Fruit fly (Drosophila melanogaster): ENCODE data around the gene Saf-B.

The Saf-B gene

DNA sequence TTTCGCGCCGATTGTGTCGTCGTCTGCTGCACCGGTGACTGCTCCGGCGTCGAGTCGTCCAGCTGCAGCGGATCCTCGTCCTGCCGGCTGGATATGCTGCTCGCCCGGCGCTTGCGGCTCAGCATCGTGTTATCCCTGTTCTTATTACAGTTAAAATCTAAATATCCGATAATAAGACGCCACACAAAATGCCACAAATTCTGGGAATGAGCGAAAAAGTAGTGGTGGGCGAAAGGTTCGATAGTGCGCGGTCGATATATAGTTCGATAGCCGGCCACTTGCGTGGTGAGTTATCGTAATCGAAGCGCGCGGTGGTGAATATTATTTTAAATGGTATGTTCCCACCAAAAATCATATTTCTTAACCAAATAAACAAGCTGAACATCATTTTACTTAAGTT, 12.2 kb upstream of the Saf-B start, which contains the start of gene polybromo (continued):
- TF ChIP-seq otp (GFP tag; IDR thresholded peaks at IDR 0.05) (no peak), CTCF (GFP tag; optimal IDR thresholded peaks at IDR 0.05) (peak; percentile 21), Sin3A (optimal IDR thresholded peaks at IDR 0.05) (peak; percentile 59), Bgb (GFP tag; IDR thresholded peaks at IDR 0.05; ENCODE audit: partially characterized antibody) (peak; percentile 90), CG32772 (GFP tag; IDR thresholded peaks at IDR 0.05) (no peak), CG14441 (GFP tag; IDR thresholded peaks at IDR 0.05) (no peak), CG8388 (GFP tag; optimal IDR thresholded peaks at IDR 0.05) (no peak), Opbp (GFP tag; IDR thresholded peaks at IDR 0.05; ENCODE audit: partially characterized antibody) (peak; percentile 87), Dp (GFP tag; optimal IDR thresholded peaks at IDR 0.05) (peak; percentile 90), trh (GFP tag; optimal IDR thresholded peaks at IDR 0.05) (no peak), CG18619 (GFP tag; optimal IDR thresholded peaks at IDR 0.05) (no peak), danr (GFP tag; IDR thresholded peaks at IDR 0.05) (no peak), bbx (GFP tag; IDR thresholded peaks at IDR 0.05; ENCODE audit: partially characterized antibody) (peak; percentile 92), row (GFP tag; IDR thresholded peaks at IDR 0.05) (peak; percentile 42; the same call in 2 of the 3 replicates), amos (GFP tag; IDR thresholded peaks at IDR 0.05; ENCODE audit: partially characterized antibody) (peak; percentile 89), ato (GFP tag; IDR thresholded peaks at IDR 0.05; ENCODE audit: partially characterized antibody) (peak; percentile 84), CG17802 (tag; optimal IDR thresholded peaks at IDR 0.05) (no peak), CG13775 (GFP tag; optimal IDR thresholded peaks at IDR 0.05) (no peak), zfh2 (GFP tag; optimal IDR thresholded peaks at IDR 0.05) (no peak), C15 (GFP tag; IDR thresholded peaks at IDR 0.05) (no peak), ro (GFP tag; IDR thresholded peaks at IDR 0.05) (no peak), jumu (GFP tag; optimal IDR thresholded peaks at IDR 0.05) (peak; percentile 30), CG17359 (tag; optimal IDR thresholded peaks at IDR 0.05) (no peak), caup (GFP tag; optimal IDR thresholded peaks at IDR 0.05; ENCODE audit: severe bottlenecking) (no peak), esg (GFP tag; conservative IDR thresholded peaks at IDR 0.05) (no peak), CkIIα-i1 (GFP tag; IDR thresholded peaks at IDR 0.05) (no peak), CG15514 (GFP tag; optimal IDR thresholded peaks at IDR 0.05) (peak; percentile 77), pan (optimal IDR thresholded peaks at IDR 0.05) (no peak), pan (GFP tag; optimal IDR thresholded peaks at IDR 0.05 in 1 of 2, IDR thresholded peaks at IDR 0.05 in 1 of 2) (no peak), CG18764 (GFP tag; optimal IDR thresholded peaks at IDR 0.05) (no peak), Dad (GFP tag; optimal IDR thresholded peaks at IDR 0.05) (no peak), CG3995 (GFP tag; optimal IDR thresholded peaks at IDR 0.05) (no peak), sqz (GFP tag; optimal IDR thresholded peaks at IDR 0.05) (no peak), dmrt99B (tag; optimal IDR thresholded peaks at IDR 0.05) (no peak), disco-r (GFP tag; optimal IDR thresholded peaks at IDR 0.05) (no peak), ase (GFP tag; IDR thresholded peaks at IDR 0.05) (no peak), B-H2 (GFP tag; optimal IDR thresholded peaks at IDR 0.05) (no peak), toy (GFP tag; IDR thresholded peaks at IDR 0.05) (no peak), CG3065 (GFP tag; optimal IDR thresholded peaks at IDR 0.05) (no peak), MESR4 (GFP tag; optimal IDR thresholded peaks at IDR 0.05) (peak; percentile 76), Fer1 (GFP tag; optimal IDR thresholded peaks at IDR 0.05) (peak; percentile 13), MTF-1 (GFP tag; optimal IDR thresholded peaks at IDR 0.05; ENCODE audit: borderline replicate concordance) (no peak), CG12219 (GFP tag; optimal IDR thresholded peaks at IDR 0.05) (no peak), CG33213 (GFP tag; optimal IDR thresholded peaks at IDR 0.05) (peak; percentile 25), CG18599 (GFP tag; optimal IDR thresholded peaks at IDR 0.05) (no peak), CG2199 (GFP tag; IDR thresholded peaks at IDR 0.05) (no peak), CG34422 (GFP tag; IDR thresholded peaks at IDR 0.05) (peak; percentile 84), Ets65A (GFP tag) (no peak), YL-1 (GFP tag; optimal IDR thresholded peaks at IDR 0.05) (peak; percentile 67), Nf-YB (GFP tag; optimal IDR thresholded peaks at IDR 0.05) (no peak), Myb (GFP tag; optimal IDR thresholded peaks at IDR 0.05) (no peak), CG31365 (tag; optimal IDR thresholded peaks at IDR 0.05) (no peak)

All from whole organism, embryonic.